Worm (Caenorhabditis elegans): Measurements from ENCODE around the gene pmp-2.

The pmp-2 gene

DNA sequence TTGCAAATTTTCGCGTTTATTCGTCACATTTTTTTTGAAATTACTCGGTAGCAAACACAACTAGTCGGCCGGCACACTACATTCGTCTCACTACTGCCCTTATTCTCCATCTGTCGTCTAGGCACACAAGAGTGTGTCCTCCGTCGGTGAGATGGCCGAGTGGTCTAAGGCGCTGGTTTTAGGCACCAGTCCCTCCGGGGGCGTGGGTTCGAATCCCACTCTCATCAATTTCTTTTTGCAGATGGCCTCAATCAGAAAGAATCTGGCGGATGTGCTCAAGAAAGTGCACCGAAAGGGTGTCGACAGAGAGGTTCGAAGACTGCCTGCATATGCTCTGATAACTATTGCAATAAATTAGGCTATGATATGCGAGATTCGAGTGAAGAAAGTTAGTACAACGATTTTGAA lies 34.5 kb downstream of the pmp-2 start (continued):
- TF ChIP-seq lin-1 (GFP tag; IDR thresholded peaks at IDR 0.05) (no peak; the same call in 1 of the 2 replicates), Y48G9A.11 (GFP tag; IDR thresholded peaks at IDR 0.05) (peak; percentile 67), dmd-6 (GFP tag; IDR thresholded peaks at IDR 0.05) (peak; percentile 77), daf-8 (GFP tag; IDR thresholded peaks at IDR 0.05) (no peak), hlh-11 (tag; optimal IDR thresholded peaks at IDR 0.05) (peak; percentile 71), nhr-42 (GFP tag; IDR thresholded peaks at IDR 0.05) (peak; percentile 75), F26F4.8 (GFP tag; conservative IDR thresholded peaks at IDR 0.05) (peak; percentile 56; the same call in 1 of the 2 replicates), lin-15B (tag; optimal IDR thresholded peaks at IDR 0.05) (no peak), gei-8 (GFP tag; optimal IDR thresholded peaks at IDR 0.05) (peak; percentile 74), ceh-62 (tag; optimal IDR thresholded peaks at IDR 0.05) (no peak)

DNA sequence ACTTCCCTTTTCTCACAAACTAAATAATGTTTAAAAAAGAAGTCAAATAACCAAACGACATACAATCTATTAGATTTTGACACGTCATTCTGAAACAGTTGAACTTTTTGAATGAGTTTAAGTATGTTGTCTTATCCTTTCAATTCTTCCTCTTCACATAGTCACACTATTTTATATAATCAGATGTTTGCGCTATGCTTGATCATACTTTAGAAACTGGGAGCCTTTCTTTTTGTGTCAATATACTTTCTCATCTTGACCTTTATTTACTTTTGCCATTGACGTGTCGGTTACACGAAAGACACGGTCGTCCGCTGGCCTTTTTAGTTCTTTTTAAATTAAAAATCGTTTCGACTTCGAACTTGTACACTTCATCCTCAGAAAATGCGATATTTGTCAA lies 35.7 kb downstream of the pmp-2 start, which contains the start of gene C04A2.15:
TSS of gene C04A2.15 (plus strand) at position 299 of the 400 bp plus-strand sequence.
- peak; percentile 21 for TF ChIP-seq aha-1 (tag)
- no peak for TF ChIP-seq sdz-12 (GFP tag; optimal IDR thresholded peaks at IDR 0.05)

ce11 chrII:6849308-6849707 lies 38.3 kb downstream of the pmp-2 start:
- peak; percentile 94 for TF ChIP-seq nhr-28 (tag; optimal IDR thresholded peaks at IDR 0.05)
- TF ChIP-seq dmd-6 (GFP tag; IDR thresholded peaks at IDR 0.05) = peak; percentile 52
- no peak for TF ChIP-seq ceh-28 (tag; optimal IDR thresholded peaks at IDR 0.05)
- no peak for TF ChIP-seq Y75B8A.6 (GFP tag; IDR thresholded peaks at IDR 0.05)
- peak; percentile 76 for TF ChIP-seq nhr-11 (tag; optimal IDR thresholded peaks at IDR 0.05)
- TF ChIP-seq cey-2 (tag; optimal IDR thresholded peaks at IDR 0.05; ENCODE audit: borderline replicate concordance, insufficient read depth) = peak; percentile 84
- TF ChIP-seq skn-1 (tag; optimal IDR thresholded peaks at IDR 0.05) = no peak
- TF ChIP-seq F26F4.8 (GFP tag; conservative IDR thresholded peaks at IDR 0.05) = no peak
- TF ChIP-seq lin-1 (GFP tag; IDR thresholded peaks at IDR 0.05) = peak; percentile 64
- TF ChIP-seq F44E2.7 (GFP tag; IDR thresholded peaks at IDR 0.05) = no peak
- peak; percentile 89 for TF ChIP-seq hlh-30 (tag; optimal IDR thresholded peaks at IDR 0.05; ENCODE audit: insufficient read depth)
- peak; percentile 17 for TF ChIP-seq dve-1 (tag; optimal IDR thresholded peaks at IDR 0.05; ENCODE audit: insufficient read depth)
- TF ChIP-seq jun-1 (tag; optimal IDR thresholded peaks at IDR 0.05) = no peak
- peak; percentile 20 for TF ChIP-seq mes-2 (tag; optimal IDR thresholded peaks at IDR 0.05; ENCODE audit: poor library complexity, severe bottlenecking)
- peak in 1 of 2 experiments; percentile 80 for TF ChIP-seq hif-1 (tag; optimal IDR thresholded peaks at IDR 0.05)
- no peak for TF ChIP-seq T20F7.1 (GFP tag; optimal IDR thresholded peaks at IDR 0.05)
- peak; percentile 14; the same call in 1 of the 2 replicates for TF ChIP-seq nhr-41 (GFP tag; IDR thresholded peaks at IDR 0.05)
- TF ChIP-seq lim-7 (GFP tag; IDR thresholded peaks at IDR 0.05) = no peak
- no peak for TF ChIP-seq arid-1 (GFP tag; conservative IDR thresholded peaks at IDR 0.05)
- peak; percentile 97 for TF ChIP-seq aha-1 (tag)
- no peak for TF ChIP-seq lin-39 (tag; optimal IDR thresholded peaks at IDR 0.05)
- peak; percentile 81 for TF ChIP-seq mxl-3 (GFP tag; optimal IDR thresholded peaks at IDR 0.05)
- TF ChIP-seq nhr-76 (tag; optimal IDR thresholded peaks at IDR 0.05) = peak; percentile 3
- no peak for TF ChIP-seq lin-15B (tag; optimal IDR thresholded peaks at IDR 0.05)
- peak in 1 of 2 experiments; percentile 99 for TF ChIP-seq unc-62 (GFP tag; optimal IDR thresholded peaks at IDR 0.05 in 1 of 2)
- TF ChIP-seq unc-62 (tag; optimal IDR thresholded peaks at IDR 0.05) = no peak
- no peak for TF ChIP-seq snpc-4 (tag; optimal IDR thresholded peaks at IDR 0.05)
- no peak for TF ChIP-seq tag-97 (GFP tag; IDR thresholded peaks at IDR 0.05)
- no peak for TF ChIP-seq lin-29 (GFP tag; IDR thresholded peaks at IDR 0.05)
- no peak for TF ChIP-seq aly-2 (tag; optimal IDR thresholded peaks at IDR 0.05)
- no peak for TF ChIP-seq spr-1 (tag; optimal IDR thresholded peaks at IDR 0.05)
- peak in 1 of 2 experiments; percentile 67 for TF ChIP-seq daf-16 (GFP tag; optimal IDR thresholded peaks at IDR 0.05)
- TF ChIP-seq daf-16 (tag; optimal IDR thresholded peaks at IDR 0.05) = no peak
- TF ChIP-seq nhr-48 (tag; optimal IDR thresholded peaks at IDR 0.05) = peak; percentile 81
- TF ChIP-seq mdl-1 (tag; optimal IDR thresholded peaks at IDR 0.05) = peak; percentile 73 to 97
- 0 out of 2 replicates have a peak, but pooled peaks have one; percentile 20 for TF ChIP-seq T26A8.4 (GFP tag; IDR thresholded peaks at IDR 0.05)
- peak; percentile 40 for TF ChIP-seq egl-27 (tag; optimal IDR thresholded peaks at IDR 0.05)
- peak; percentile 89 for TF ChIP-seq hlh-11 (tag; optimal IDR thresholded peaks at IDR 0.05)
- peak; percentile 47 for TF ChIP-seq nhr-10 (tag; optimal IDR thresholded peaks at IDR 0.05)
- no peak for TF ChIP-seq fos-1 (tag; optimal IDR thresholded peaks at IDR 0.05)
- TF ChIP-seq saeg-2 (GFP tag; IDR thresholded peaks at IDR 0.05) = no peak

All from whole organism, L4 larva.